Worm (Caenorhabditis elegans): Measurements from ENCODE around the gene sup-9.

sup-9 gene

ce11 chrII:2686985-2687675, at the start of gene sup-9, which contains the start of gene nspf-1:
sup-9 (minus strand) TSS chrII:2687027.
nspf-1 (plus strand) TSS chrII:2687625.
- no peak for TF ChIP-seq unc-62 (GFP tag; optimal IDR thresholded peaks at IDR 0.05)

DNA sequence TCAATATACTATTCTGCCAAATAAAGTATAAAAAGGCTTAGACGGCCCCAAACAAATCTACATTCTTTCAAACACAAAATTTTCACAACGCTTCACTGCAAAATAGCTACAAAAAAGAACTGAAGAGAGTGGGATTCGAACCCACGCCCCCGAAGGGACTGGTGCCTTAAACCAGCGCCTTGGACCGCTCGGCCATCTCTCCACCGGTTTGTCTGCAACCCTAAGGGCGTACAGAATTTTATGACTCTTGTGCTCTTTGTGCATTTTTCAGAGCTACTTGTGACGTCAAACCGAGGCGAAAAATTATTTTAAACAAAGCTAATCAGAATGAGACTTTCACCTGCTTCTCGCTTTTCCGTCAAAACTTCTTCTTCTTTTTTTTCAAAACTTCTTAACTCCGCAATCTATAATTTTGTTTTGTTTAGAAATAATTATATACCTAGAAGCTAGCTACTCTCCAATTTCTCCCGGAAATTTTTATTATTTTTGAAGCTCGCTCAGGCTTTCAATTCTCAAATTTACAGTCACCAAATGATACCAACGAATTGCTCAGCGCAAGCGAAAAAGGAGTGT, 49.4 kb upstream of the sup-9 start, which contains the start of gene T05A8.8:
T05A8.8 (plus strand) TSS at position 523 of the 573 bp plus-strand sequence.
- TF ChIP-seq unc-62 (GFP tag; optimal IDR thresholded peaks at IDR 0.05) = no peak

ce11 chrII:2735644-2736043, 48.8 kb upstream of the sup-9 start:
- TF ChIP-seq unc-62 (GFP tag; optimal IDR thresholded peaks at IDR 0.05) = no peak

- no peak for TF ChIP-seq unc-62 (GFP tag; optimal IDR thresholded peaks at IDR 0.05)
Observed at ce11 chrII:2735192-2735591, 48.4 kb upstream of the sup-9 start, which contains the start of gene wdr-31. wdr-31 (minus strand) TSS chrII:2735292.

ce11 chrII:2734735-2735134, 47.9 kb upstream of the sup-9 start:
- no peak for TF ChIP-seq unc-62 (GFP tag; optimal IDR thresholded peaks at IDR 0.05)

DNA sequence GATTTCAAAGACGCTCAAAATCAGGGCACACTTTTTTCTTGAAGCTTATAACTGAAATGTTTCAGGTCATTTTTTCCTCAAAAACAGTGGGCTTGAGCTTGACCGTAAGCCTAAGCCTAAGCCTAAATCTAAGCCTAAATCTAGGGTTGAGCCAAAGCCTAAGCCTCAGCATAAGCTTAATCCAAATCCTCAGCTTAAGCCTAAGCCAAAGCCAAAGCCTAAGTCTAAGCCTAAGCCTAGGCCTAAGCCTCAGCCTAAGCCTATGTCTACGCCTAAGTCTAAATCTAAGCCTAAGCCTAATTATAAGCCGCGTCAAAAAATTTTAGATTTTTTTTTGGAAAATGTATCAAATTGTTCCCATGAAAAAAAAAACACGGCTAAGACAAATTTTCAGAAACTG, 47.4 kb upstream of the sup-9 start:
- TF ChIP-seq unc-62 (GFP tag; optimal IDR thresholded peaks at IDR 0.05) = no peak

ce11 chrII:2730647-2731046, 43.8 kb upstream of the sup-9 start:
- no peak for TF ChIP-seq unc-62 (GFP tag; optimal IDR thresholded peaks at IDR 0.05)

DNA sequence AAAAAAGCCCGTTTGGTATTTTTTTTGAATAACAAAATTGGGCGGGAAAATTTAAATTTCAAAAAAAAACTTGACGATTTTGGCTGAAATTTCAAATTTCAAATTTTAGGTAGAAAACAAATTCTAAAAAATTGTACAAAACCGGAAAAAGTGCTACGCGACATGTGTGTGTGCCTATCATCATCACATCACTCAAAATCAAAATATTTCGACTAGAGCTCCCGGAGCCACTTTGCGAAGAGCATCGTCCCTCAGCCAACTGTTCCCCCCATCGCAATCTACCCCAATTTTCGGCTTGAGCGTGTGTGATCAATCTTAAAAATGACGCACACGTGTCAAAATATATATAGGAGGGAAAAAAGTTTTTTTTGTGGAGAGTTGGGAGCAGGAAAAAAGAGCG, 39.9 kb upstream of the sup-9 start:
- no peak for TF ChIP-seq unc-62 (GFP tag; optimal IDR thresholded peaks at IDR 0.05)

DNA sequence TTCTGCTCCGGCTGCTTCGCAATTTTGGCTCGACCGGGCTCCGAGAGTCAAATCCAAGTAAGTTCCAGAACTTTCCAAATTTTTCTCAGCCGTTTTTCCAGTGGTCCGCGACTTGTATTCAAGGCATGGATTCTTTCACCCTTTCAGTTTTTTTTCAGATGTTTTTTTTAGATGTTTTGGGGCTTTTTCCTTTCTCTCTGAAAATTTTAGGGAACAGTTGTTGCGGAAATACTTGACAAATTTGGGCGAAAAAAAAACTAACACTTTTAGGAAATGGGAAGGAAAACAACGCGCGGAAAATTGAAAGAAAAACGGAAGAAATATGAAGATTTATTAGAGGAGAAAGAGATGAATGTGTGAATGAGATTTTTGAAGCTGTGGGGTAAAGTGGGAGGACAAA, 38.7 kb upstream of the sup-9 start, which contains the start of the genes T05A8.11 and nep-2:
T05A8.11 (minus strand) TSS at position 101 of the 400 bp plus-strand sequence.
nep-2 (minus strand) TSS at position 192 of the 400 bp plus-strand sequence.
- no peak for TF ChIP-seq unc-62 (GFP tag; optimal IDR thresholded peaks at IDR 0.05)

DNA sequence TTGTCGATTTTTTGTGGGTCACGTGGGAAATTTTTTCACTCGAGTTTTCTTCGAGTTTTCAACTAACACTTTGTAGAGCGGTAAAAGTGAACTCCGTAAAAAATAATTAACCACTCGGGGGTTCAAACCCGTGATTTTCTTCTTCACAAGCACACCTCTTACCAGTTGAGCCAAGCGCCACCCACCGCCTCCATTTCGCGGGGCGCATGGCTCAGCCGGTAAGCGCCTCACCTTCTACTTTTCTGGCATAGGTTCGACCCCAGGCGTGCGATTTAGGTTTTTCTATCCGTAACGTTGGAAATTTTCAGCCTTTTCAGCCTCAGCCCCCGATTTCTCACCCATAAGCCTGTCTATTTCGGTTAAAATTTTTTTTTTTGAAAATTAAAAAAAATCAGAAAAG, 35.2 kb upstream of the sup-9 start:
- no peak for TF ChIP-seq unc-62 (GFP tag; optimal IDR thresholded peaks at IDR 0.05)

- TF ChIP-seq unc-62 (GFP tag; optimal IDR thresholded peaks at IDR 0.05) = no peak
Observed at ce11 chrII:2719212-2719611, 32.4 kb upstream of the sup-9 start.

DNA sequence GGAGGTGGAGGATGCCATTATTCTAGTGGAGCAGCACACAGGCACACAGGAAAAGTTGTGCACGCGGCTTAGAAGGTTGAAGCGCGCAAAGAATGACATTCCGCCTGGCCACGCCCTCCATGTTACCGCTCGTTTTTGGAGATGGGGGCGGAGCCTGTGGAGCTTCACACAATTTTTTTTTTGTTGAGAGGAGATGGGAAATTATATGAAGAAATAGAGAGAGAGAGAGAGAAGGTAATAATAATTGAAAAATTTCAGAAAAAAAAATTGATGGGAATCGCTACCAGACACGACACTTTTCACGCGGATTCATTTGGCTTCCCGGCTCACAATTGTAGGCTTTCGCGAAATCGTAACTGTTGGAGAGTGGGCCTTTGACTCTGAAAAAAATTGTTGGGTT, 30.5 kb upstream of the sup-9 start, which contains the start of gene T05A8.3:
T05A8.3 (minus strand) TSS at position 101 of the 400 bp plus-strand sequence.
- TF ChIP-seq unc-62 (GFP tag; optimal IDR thresholded peaks at IDR 0.05) = no peak

DNA sequence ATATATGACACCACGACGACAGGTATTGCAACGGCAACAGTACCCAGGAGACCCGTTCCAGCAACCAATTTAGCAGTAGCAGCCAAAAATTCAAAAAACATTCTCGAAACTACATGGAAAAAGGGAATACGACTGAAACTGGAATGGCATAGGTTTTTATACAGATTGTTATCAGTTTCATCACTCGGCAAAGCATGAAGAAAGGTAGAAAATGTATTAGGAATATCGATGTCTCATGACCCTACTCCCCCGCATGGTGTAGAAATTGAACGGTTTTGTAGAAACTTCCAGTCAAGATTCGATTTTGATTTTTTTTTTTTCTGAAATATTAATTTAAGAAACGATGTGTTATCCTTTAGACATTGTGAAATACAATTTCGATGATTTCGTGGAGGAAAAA, 24.1 kb upstream of the sup-9 start, which contains the start of gene T05A8.2:
T05A8.2 (minus strand) TSS at position 101 of the 400 bp plus-strand sequence.
- TF ChIP-seq unc-62 (GFP tag; optimal IDR thresholded peaks at IDR 0.05) = no peak

ce11 chrII:2709942-2710341, 23.1 kb upstream of the sup-9 start, which contains the start of gene T05A8.1:
T05A8.1 (minus strand) TSS chrII:2710042.
- no peak for TF ChIP-seq unc-62 (GFP tag; optimal IDR thresholded peaks at IDR 0.05)

ce11 chrII:2707872-2708271, 21.0 kb upstream of the sup-9 start, which contains the start of gene Y47G7B.2:
Y47G7B.2 (minus strand) TSS chrII:2708014.
- no peak for TF ChIP-seq unc-62 (GFP tag; optimal IDR thresholded peaks at IDR 0.05)

DNA sequence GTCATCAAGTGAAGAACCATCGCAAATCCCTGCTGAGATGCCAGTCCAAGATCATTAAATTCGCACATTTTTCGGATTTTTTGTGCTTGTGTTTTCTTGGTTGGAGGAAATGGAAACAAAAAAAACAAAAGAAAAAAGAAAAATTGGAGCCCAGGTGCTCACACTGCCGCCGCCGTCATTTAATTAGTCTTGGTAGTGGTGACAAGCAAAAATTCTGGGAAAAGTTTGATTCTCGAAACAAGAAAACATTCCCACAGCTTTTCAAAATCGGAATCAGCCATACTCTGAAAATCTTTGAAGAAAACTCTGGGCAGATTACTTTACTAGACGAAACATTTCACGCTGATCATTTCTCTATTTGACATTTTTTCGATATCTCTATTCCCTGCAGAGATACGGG, 18.4 kb upstream of the sup-9 start, which contains the start of gene srh-128:
srh-128 (minus strand) TSS at position 101 of the 400 bp plus-strand sequence.
- no peak for TF ChIP-seq unc-62 (GFP tag; optimal IDR thresholded peaks at IDR 0.05)

DNA sequence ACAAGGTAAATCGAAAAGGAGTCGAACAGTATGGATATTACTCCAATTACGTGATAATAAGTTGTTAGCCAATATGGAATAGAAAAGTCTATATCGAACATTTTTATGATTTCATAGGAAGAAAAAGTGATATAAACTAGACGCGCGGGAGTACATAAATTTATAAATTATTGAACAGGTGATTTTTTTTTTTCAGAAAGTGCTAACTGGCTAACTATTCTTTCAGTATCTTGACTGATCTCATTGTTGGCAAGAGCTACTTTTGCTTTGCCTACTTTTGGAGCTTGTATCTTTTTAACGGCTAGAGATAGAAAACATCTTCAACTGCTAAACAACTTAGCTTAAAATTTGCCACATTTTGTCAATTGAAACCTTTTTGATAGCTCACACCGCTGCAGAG, 15.9 kb upstream of the sup-9 start, which contains the start of gene sri-60:
sri-60 (minus strand) TSS at position 101 of the 400 bp plus-strand sequence.
- no peak for TF ChIP-seq unc-62 (GFP tag; optimal IDR thresholded peaks at IDR 0.05)

Data from whole organism, dauer.